Worm (Caenorhabditis elegans) whole organism, late embryonic: ENCODE results near the gene nkcc-1.

ENCODE experiments used
- F13H6.1 ChIP-seq: sonication (generic microtip); optimal IDR thresholded peaks from 2 replicates; lab custom pipeline; 2016; ENCODE audit warnings: missing genetic modification characterization, missing compliant biosample characterization
- ama-1 ChIP-seq: fragments of 150-350 bp; optimal IDR thresholded peaks from 2 replicates; lab custom pipeline; 2014
- ceh-31 ChIP-seq: sonication (generic microtip); optimal IDR thresholded peaks from 2 replicates; lab custom pipeline; 2016; ENCODE audit warnings: missing genetic modification characterization, missing compliant biosample characterization
- hlh-15 ChIP-seq: sonication (generic microtip); optimal IDR thresholded peaks from 2 replicates; lab custom pipeline; 2016; ENCODE audit warnings: missing genetic modification characterization, missing compliant biosample characterization
- hlh-30 ChIP-seq: sonication (generic microtip); optimal IDR thresholded peaks from 2 replicates; lab custom pipeline; 2017; ENCODE audit warnings: antibody characterized with exemption, missing genetic modification characterization, missing compliant biosample characterization; ENCODE audit not compliant: insufficient read depth
- nhr-11 ChIP-seq: fragments of 150-350 bp; optimal IDR thresholded peaks from 2 replicates; lab custom pipeline; 2014; ENCODE audit warnings: missing biosample characterization, missing genetic modification characterization
- pha-4 ChIP-seq: fragments of 150-350 bp; optimal IDR thresholded peaks from 2 replicates; lab custom pipeline; 2018; ENCODE audit warnings: missing biosample characterization, missing genetic modification reagents, missing genetic modification characterization
- pqm-1 ChIP-seq: sonication (generic microtip); optimal IDR thresholded peaks from 2 replicates; lab custom pipeline; 2016; ENCODE audit warnings: missing genetic modification characterization, missing compliant biosample characterization
- rnt-1 ChIP-seq: sonication (generic microtip); optimal IDR thresholded peaks from 2 replicates; lab custom pipeline; 2016; ENCODE audit warnings: missing genetic modification characterization, missing compliant biosample characterization

- no peak for TF ChIP-seq hlh-30 (tag; lab: Kevin White, UChicago)
- no peak for TF ChIP-seq ama-1 (lab: Kevin White, UChicago)
- no peak for TF ChIP-seq ceh-31 (tag; lab: Kevin White, UChicago)
- no peak for TF ChIP-seq F13H6.1 (tag; lab: Kevin White, UChicago)
- TF ChIP-seq pha-4, result no peak
- TF ChIP-seq nhr-11 (tag; lab: Kevin White, UChicago), result no peak
- no peak for TF ChIP-seq rnt-1 (tag; lab: Kevin White, UChicago)
- TF ChIP-seq pqm-1 (tag; lab: Kevin White, UChicago), result no peak
- no peak for TF ChIP-seq hlh-15 (tag; lab: Kevin White, UChicago)
Observed at ce11 chrIV:14089749-14090148, 34.1 kb downstream of the nkcc-1 start.
